Fruit fly (Drosophila melanogaster) whole organism, wandering third instar larva: ENCODE results near the gene Cdk2.

Experiments used
- CG32264 ChIP-seq: fragments of 200-800 bp; sonication (Bioruptor generic); optimal IDR thresholded peaks from 2 replicates; lab custom pipeline; 2016; ENCODE audit warnings: missing biosample characterization, missing genetic modification characterization
- Mio ChIP-seq: sonication (Bioruptor generic); optimal IDR thresholded peaks from 2 replicates; lab custom pipeline; 2016; ENCODE audit warnings: missing biosample characterization, missing genetic modification characterization
- Myc ChIP-seq: fragments of >200 bp; optimal IDR thresholded peaks from 2 replicates; lab custom pipeline; 2017
- brk ChIP-seq: fragments of 200-800 bp; sonication (Bioruptor generic); optimal IDR thresholded peaks from 2 replicates; lab custom pipeline; 2016; ENCODE audit warnings: missing biosample characterization, mild to moderate bottlenecking, missing genetic modification characterization
- fru ChIP-seq: fragments of 200-800 bp; sonication (Bioruptor generic); optimal IDR thresholded peaks from 3 replicates; lab custom pipeline; 2016; ENCODE audit warnings: missing biosample characterization, mild to moderate bottlenecking, missing genetic modification characterization
- h ChIP-seq: fragments of 200-800 bp; sonication (Bioruptor generic); optimal IDR thresholded peaks from 3 replicates; lab custom pipeline; 2016; ENCODE audit warnings: missing biosample characterization, mild to moderate bottlenecking, missing genetic modification characterization
- psq ChIP-seq: fragments of 200-800 bp; sonication (Bioruptor generic); optimal IDR thresholded peaks from 3 replicates; lab custom pipeline; 2017; ENCODE audit warnings: missing biosample characterization, mild to moderate bottlenecking, missing genetic modification characterization, moderate library complexity
- usp ChIP-seq: fragments of >200 bp; optimal IDR thresholded peaks from 2 replicates; lab custom pipeline; 2017; ENCODE audit warnings: missing biosample characterization, missing genetic modification characterization

- TF ChIP-seq h (GFP tag; lab: Kevin White, UChicago), result no peak
- TF ChIP-seq Mio (GFP tag; lab: Kevin White, UChicago), result no peak
- no peak for TF ChIP-seq Myc (lab: Kevin White, UChicago)
- no peak for TF ChIP-seq usp (GFP tag; lab: Kevin White, UChicago)
- no peak for TF ChIP-seq fru (GFP tag; lab: Kevin White, UChicago)
- TF ChIP-seq CG32264 (GFP tag; lab: Kevin White, UChicago), result no peak
- no peak for TF ChIP-seq brk (GFP tag; lab: Kevin White, UChicago)
- no peak for TF ChIP-seq psq (GFP tag; lab: Kevin White, UChicago)
These were observed 8.3 kb downstream of the Cdk2 start, which contains the start of gene CG31199 for dm6 chr3R:20743769-20744168.
